Worm (Caenorhabditis elegans): ENCODE results near the gene nhr-31.

Gene nhr-31

DNA sequence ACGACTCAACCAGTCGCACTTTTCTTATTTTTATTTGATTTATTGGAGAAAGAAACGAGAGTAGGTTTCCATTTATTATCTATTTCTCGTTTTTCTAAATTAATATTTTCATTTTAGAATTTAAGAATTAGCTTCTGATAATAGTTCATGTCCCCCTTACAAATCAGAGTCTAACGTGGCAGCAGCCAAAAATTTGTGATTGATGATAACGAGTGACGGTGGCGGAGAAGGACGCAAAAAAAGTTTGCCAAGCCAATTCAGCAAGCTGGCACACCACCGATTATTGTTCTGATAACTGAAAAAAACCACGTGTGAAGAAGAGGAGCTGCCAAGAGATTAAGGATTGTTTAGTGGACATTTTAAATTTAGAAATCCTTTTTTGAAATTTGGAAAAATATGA is 786 bp upstream of the nhr-31 start:
- no peak for TF ChIP-seq nhr-25 (tag; optimal IDR thresholded peaks at IDR 0.05)
- TF ChIP-seq fos-1 (tag; optimal IDR thresholded peaks at IDR 0.05) = peak; percentile 76
- peak; percentile 57 for TF ChIP-seq sma-9 (GFP tag; optimal IDR thresholded peaks at IDR 0.05)
- TF ChIP-seq sma-9 (tag; optimal IDR thresholded peaks at IDR 0.05) = no peak
- TF ChIP-seq unc-62 (GFP tag; optimal IDR thresholded peaks at IDR 0.05) = no peak
- TF ChIP-seq ZK546.5 (tag; optimal IDR thresholded peaks at IDR 0.05) = no peak
- TF ChIP-seq unc-39 (tag; optimal IDR thresholded peaks at IDR 0.05) = no peak
- no peak for TF ChIP-seq ztf-4 (tag; optimal IDR thresholded peaks at IDR 0.05)
- no peak for TF ChIP-seq nhr-11 (tag; optimal IDR thresholded peaks at IDR 0.05)
- no peak for TF ChIP-seq aly-2 (tag; optimal IDR thresholded peaks at IDR 0.05)
- TF ChIP-seq snpc-4 (tag; optimal IDR thresholded peaks at IDR 0.05) = no peak
- TF ChIP-seq sem-4 (tag; optimal IDR thresholded peaks at IDR 0.05) = no peak
- TF ChIP-seq nhr-129 (tag; optimal IDR thresholded peaks at IDR 0.05) = no peak
- TF ChIP-seq ztf-11 (tag; optimal IDR thresholded peaks at IDR 0.05) = no peak
- TF ChIP-seq crh-2 (tag; optimal IDR thresholded peaks at IDR 0.05) = peak; percentile 79
- TF ChIP-seq lin-39 (tag; optimal IDR thresholded peaks at IDR 0.05) = no peak
- TF ChIP-seq F13H6.1 (tag; optimal IDR thresholded peaks at IDR 0.05) = peak; percentile 12
- TF ChIP-seq elt-3 (tag; optimal IDR thresholded peaks at IDR 0.05) = no peak

DNA sequence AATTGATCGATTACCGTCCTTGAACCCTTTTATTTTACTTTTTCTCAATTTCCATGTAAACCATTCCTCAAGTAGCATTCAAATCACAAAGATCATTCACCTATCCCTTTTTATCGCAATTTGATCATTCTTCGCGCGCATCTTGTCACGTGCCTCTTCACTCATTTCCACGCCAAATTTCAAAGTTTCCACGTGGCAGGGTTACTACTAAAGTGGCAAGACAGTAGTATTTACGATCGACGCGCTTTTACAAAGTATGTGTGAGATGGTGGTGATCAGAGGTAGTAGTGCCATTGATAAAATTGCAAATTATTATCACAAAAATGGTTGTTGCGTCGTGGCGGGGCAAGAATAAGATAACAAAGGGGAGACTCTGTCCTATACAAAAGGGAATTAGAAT is 941 bp downstream of the nhr-31 start:
- TF ChIP-seq Y55F3AM.14 (GFP tag; optimal IDR thresholded peaks at IDR 0.05) = peak; percentile 55
- peak; percentile 34 for TF ChIP-seq ama-1 (optimal IDR thresholded peaks at IDR 0.05)
- TF ChIP-seq mdl-1 (tag; optimal IDR thresholded peaks at IDR 0.05) = peak; percentile 78 to 83
- TF ChIP-seq unc-55 (GFP tag; optimal IDR thresholded peaks at IDR 0.05) = no peak
- peak; percentile 95 for TF ChIP-seq nhr-21 (tag; optimal IDR thresholded peaks at IDR 0.05)
- TF ChIP-seq nhr-6 (tag; optimal IDR thresholded peaks at IDR 0.05) = peak; percentile 69
- peak; percentile 95 for TF ChIP-seq nhr-25 (tag; optimal IDR thresholded peaks at IDR 0.05)
- no peak for TF ChIP-seq lin-13 (GFP tag; optimal IDR thresholded peaks at IDR 0.05)
- TF ChIP-seq sma-9 (GFP tag; optimal IDR thresholded peaks at IDR 0.05) = peak; percentile 97
- no peak for TF ChIP-seq sma-9 (tag; optimal IDR thresholded peaks at IDR 0.05)
- TF ChIP-seq F13H6.1 (tag; optimal IDR thresholded peaks at IDR 0.05) = peak; percentile 67
- TF ChIP-seq lsy-2 (tag; optimal IDR thresholded peaks at IDR 0.05) = peak in 1 of 2 experiments; percentile 33
- TF ChIP-seq blmp-1 (tag; optimal IDR thresholded peaks at IDR 0.05; ENCODE audit: insufficient read depth) = peak; percentile 89
- TF ChIP-seq sma-3 (GFP tag; optimal IDR thresholded peaks at IDR 0.05) = peak; percentile 92
- peak; percentile 65 for TF ChIP-seq nhr-129 (tag; optimal IDR thresholded peaks at IDR 0.05)
- no peak for TF ChIP-seq unc-39 (tag; optimal IDR thresholded peaks at IDR 0.05)
- TF ChIP-seq fos-1 (tag; optimal IDR thresholded peaks at IDR 0.05) = peak; percentile 61
- no peak for TF ChIP-seq ceh-82 (tag; optimal IDR thresholded peaks at IDR 0.05)
- TF ChIP-seq sem-4 (tag; optimal IDR thresholded peaks at IDR 0.05) = peak; percentile 12
- peak; percentile 44 for TF ChIP-seq egl-27 (tag; optimal IDR thresholded peaks at IDR 0.05)
- TF ChIP-seq mab-5 (tag; optimal IDR thresholded peaks at IDR 0.05) = no peak
- TF ChIP-seq gmeb-1 (tag; optimal IDR thresholded peaks at IDR 0.05) = peak; percentile 69
- peak; percentile 99 for TF ChIP-seq crh-2 (tag; optimal IDR thresholded peaks at IDR 0.05)
- no peak for TF ChIP-seq alr-1 (tag; optimal IDR thresholded peaks at IDR 0.05)

- TF ChIP-seq lin-13 (GFP tag; optimal IDR thresholded peaks at IDR 0.05) (no peak), lin-11 (tag; optimal IDR thresholded peaks at IDR 0.05) (no peak), nhr-10 (tag; optimal IDR thresholded peaks at IDR 0.05) (no peak), ZK546.5 (tag; optimal IDR thresholded peaks at IDR 0.05) (no peak), sma-9 (GFP tag; optimal IDR thresholded peaks at IDR 0.05) (peak; percentile 33), sma-9 (tag; optimal IDR thresholded peaks at IDR 0.05) (no peak), ceh-82 (tag; optimal IDR thresholded peaks at IDR 0.05) (no peak), nhr-25 (tag; optimal IDR thresholded peaks at IDR 0.05) (peak; percentile 9), ztf-1 (GFP tag; conservative IDR thresholded peaks at IDR 0.05) (no peak), Y55F3AM.14 (GFP tag; optimal IDR thresholded peaks at IDR 0.05) (no peak), snpc-4 (tag; optimal IDR thresholded peaks at IDR 0.05) (no peak), elt-3 (tag; optimal IDR thresholded peaks at IDR 0.05) (no peak), alr-1 (tag; optimal IDR thresholded peaks at IDR 0.05) (no peak), sma-3 (GFP tag; optimal IDR thresholded peaks at IDR 0.05) (peak; percentile 51), elt-1 (tag; optimal IDR thresholded peaks at IDR 0.05) (no peak), blmp-1 (tag; optimal IDR thresholded peaks at IDR 0.05; ENCODE audit: insufficient read depth) (peak; percentile 23), nhr-129 (tag; optimal IDR thresholded peaks at IDR 0.05) (no peak), crh-2 (tag; optimal IDR thresholded peaks at IDR 0.05) (no peak), gmeb-1 (tag; optimal IDR thresholded peaks at IDR 0.05) (no peak), peb-1 (tag; optimal IDR thresholded peaks at IDR 0.05) (no peak), nhr-12 (tag; optimal IDR thresholded peaks at IDR 0.05) (no peak), F13H6.1 (tag; optimal IDR thresholded peaks at IDR 0.05) (no peak), nhr-21 (tag; optimal IDR thresholded peaks at IDR 0.05) (peak; percentile 65)
These were observed 1.9 kb downstream of the nhr-31 start for ce11 chrIV:8027293-8027866.
